Worm (Caenorhabditis elegans) whole organism, late embryonic: ENCODE results near the gene msp-55.

ENCODE experiments used
- elt-2 ChIP-seq: sonication (generic microtip); optimal IDR thresholded peaks from 2 replicates; lab custom pipeline; 2016; ENCODE audit warnings: missing genetic modification reagents, missing genetic modification characterization, missing compliant biosample characterization
- nfya-1 ChIP-seq: sonication (generic microtip); optimal IDR thresholded peaks from 2 replicates; lab custom pipeline; 2017; ENCODE audit warnings: missing genetic modification characterization, mild to moderate bottlenecking, missing compliant biosample characterization, antibody characterized with exemption, moderate library complexity

DNA sequence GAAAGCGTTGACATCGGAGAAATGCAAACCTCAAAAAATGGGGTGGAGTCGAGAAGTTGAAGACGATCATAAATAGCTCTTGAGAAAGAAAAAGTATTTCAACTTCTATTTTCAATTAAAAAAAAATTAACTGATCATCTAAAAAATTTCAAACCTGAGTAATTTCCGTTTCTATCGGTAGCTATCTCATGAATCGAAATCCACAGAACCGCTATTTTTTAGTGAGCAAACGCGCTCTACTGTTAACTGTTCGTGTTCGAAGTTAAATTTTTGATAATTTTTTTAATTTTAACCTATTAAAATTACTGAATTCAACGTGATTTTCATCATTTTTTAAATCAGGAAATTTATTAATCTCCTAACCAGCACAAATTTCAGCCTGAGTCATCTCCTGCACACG lies 28.0 kb upstream of the msp-55 start:
- TF ChIP-seq elt-2 (no peak), nfya-1 (tag; lab: Kevin White, UChicago) (no peak)
